Worm (Caenorhabditis elegans) whole organism, L4 larva: ENCODE results near the gene R53.4.

Experiments used
- ZK546.5 ChIP-seq, 2 experiments: sonication (generic microtip); optimal IDR thresholded peaks; 2 replicates each; lab custom pipeline; 2017; ENCODE audit warnings: missing biosample characterization in 2 of 2, missing genetic modification characterization in 2 of 2
- ama-1 ChIP-seq: fragments of 150-350 bp; optimal IDR thresholded peaks from 2 replicates; lab custom pipeline; 2014; ENCODE audit warnings: inconsistent platforms, mixed read lengths
- daf-16 ChIP-seq, 3 experiments: sonication (generic microtip); optimal IDR thresholded peaks; 2 replicates each; lab custom pipeline; 2016 to 2017; ENCODE audit warnings: missing genetic modification characterization in 3 of 3, missing genetic modification reagents in 3 of 3, mild to moderate bottlenecking in 2 of 3, missing compliant biosample characterization in 2 of 3, missing biosample characterization in 1 of 3, moderate library complexity in 1 of 3
- dpl-1 ChIP-seq: fragments of 150-350 bp; optimal IDR thresholded peaks from 2 replicates; lab custom pipeline; 2014; ENCODE audit warnings: missing biosample characterization, missing genetic modification reagents, missing genetic modification characterization
- nhr-102 ChIP-seq: sonication (generic microtip); optimal IDR thresholded peaks from 2 replicates; lab custom pipeline; 2016; ENCODE audit warnings: mild to moderate bottlenecking, missing genetic modification characterization, moderate library complexity, missing compliant biosample characterization
- nhr-28 ChIP-seq: fragments of 150-350 bp; optimal IDR thresholded peaks from 2 replicates; lab custom pipeline; 2014; ENCODE audit warnings: missing biosample characterization, missing genetic modification characterization
- nhr-76 ChIP-seq: fragments of 150-350 bp; optimal IDR thresholded peaks from 2 replicates; lab custom pipeline; 2014; ENCODE audit warnings: missing biosample characterization, missing genetic modification characterization
- zag-1 ChIP-seq: fragments of 150-350 bp; optimal IDR thresholded peaks from 2 replicates; lab custom pipeline; 2014; ENCODE audit warnings: missing biosample characterization, missing genetic modification characterization
- ztf-11 ChIP-seq: fragments of 150-350 bp; optimal IDR thresholded peaks from 2 replicates; lab custom pipeline; 2014; ENCODE audit warnings: missing biosample characterization, missing genetic modification characterization

DNA sequence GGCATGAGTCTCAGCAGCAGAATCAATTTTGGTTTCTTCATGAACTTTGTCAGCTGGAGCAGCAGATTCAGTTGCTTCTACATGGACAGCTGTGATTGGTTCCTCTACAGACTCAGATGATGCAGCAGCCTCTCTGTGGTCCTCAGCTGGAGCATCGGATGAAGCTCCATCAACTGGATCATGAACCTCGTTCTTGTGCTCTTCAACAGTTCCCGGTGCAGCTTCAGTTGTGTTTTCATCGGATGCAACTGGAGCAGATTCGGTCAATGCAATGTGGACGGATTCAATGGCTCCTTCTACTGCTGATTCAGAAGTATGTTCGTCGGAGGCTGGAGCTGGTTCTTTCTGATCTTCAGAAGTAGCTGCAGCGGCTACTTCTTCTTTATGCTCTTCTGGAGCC is 46.5 kb upstream of the R53.4 start:
- TF ChIP-seq daf-16 (GFP tag; optimal IDR thresholded peaks at IDR 0.05; lab: Kevin White, UChicago): no peak
- no peak for TF ChIP-seq daf-16 (tag; optimal IDR thresholded peaks at IDR 0.05; lab: Kevin White, UChicago)
- TF ChIP-seq nhr-102 (tag; lab: Kevin White, UChicago): no peak
- TF ChIP-seq ama-1 (lab: Kevin White, UChicago): no peak
- TF ChIP-seq nhr-76 (tag; lab: Kevin White, UChicago): no peak
- no peak for TF ChIP-seq zag-1
- TF ChIP-seq ztf-11 (tag; lab: Kevin White, UChicago): no peak
- TF ChIP-seq nhr-28: no peak
- TF ChIP-seq dpl-1 (GFP tag; lab: Kevin White, UChicago): no peak
- no peak for TF ChIP-seq ZK546.5 (tag; optimal IDR thresholded peaks at IDR 0.05; lab: Kevin White, UChicago)
